Fruit fly (Drosophila melanogaster) whole organism, adult: ENCODE results near the gene CG6695.

Experiments
- CG11617 ChIP-seq: fragments of 200-800 bp; sonication (Bioruptor generic); optimal IDR thresholded peaks from 2 replicates; lab custom pipeline; 2017; ENCODE audit warnings: mild to moderate bottlenecking, missing biosample characterization, missing genetic modification reagents, missing genetic modification characterization
- CG12768 ChIP-seq: fragments of 200-800 bp; sonication (Bioruptor generic); optimal IDR thresholded peaks from 2 replicates; lab custom pipeline; 2017; ENCODE audit warnings: missing biosample characterization, missing genetic modification characterization, mild to moderate bottlenecking, moderate library complexity, missing genetic modification reagents
- CG1620 ChIP-seq: fragments of 200-800 bp; sonication (Bioruptor generic); optimal IDR thresholded peaks from 2 replicates; lab custom pipeline; 2016; ENCODE audit warnings: missing biosample characterization, missing genetic modification characterization
- CG33017 ChIP-seq: fragments of 200-800 bp; sonication (Bioruptor generic); optimal IDR thresholded peaks from 2 replicates; lab custom pipeline; 2018; ENCODE audit warnings: missing biosample characterization, mild to moderate bottlenecking, missing genetic modification characterization, moderate library complexity
- bab1 ChIP-seq: fragments of 200-800 bp; sonication (Bioruptor generic); optimal IDR thresholded peaks from 3 replicates; lab custom pipeline; 2019; ENCODE audit warnings: missing biosample characterization, mild to moderate bottlenecking, missing genetic modification characterization, moderate library complexity
- cnc ChIP-seq, 2 experiments: fragments of >200 bp; optimal IDR thresholded peaks; 2 replicates each; lab custom pipeline; 2017
- ovo ChIP-seq: fragments of 200-800 bp; sonication (Bioruptor generic); optimal IDR thresholded peaks from 2 replicates; lab custom pipeline; 2016; ENCODE audit warnings: missing biosample characterization, missing genetic modification characterization

DNA sequence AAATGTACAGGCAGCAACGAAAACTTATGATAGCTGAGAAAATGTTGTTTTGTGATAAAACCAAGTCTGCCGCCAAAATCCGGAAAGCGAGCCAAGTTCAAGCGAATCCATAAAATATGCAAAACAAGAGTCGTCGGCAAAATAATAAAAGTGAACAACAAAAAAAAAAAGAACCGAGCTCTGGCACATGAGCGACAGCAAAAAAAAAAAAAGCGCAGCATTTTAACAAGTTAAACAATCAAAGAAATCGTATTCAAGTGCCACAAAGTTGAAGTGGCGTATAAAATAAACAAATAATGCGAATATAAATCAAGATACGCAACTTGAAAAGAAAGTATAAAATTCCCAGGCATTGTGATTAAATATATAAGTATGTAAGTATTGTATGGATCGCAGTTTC lies 46.6 kb upstream of the CG6695 start:
- TF ChIP-seq bab1: no peak
- no peak for TF ChIP-seq cnc (optimal IDR thresholded peaks at IDR 0.05; lab: Kevin White, UChicago)
- TF ChIP-seq ovo (GFP tag; lab: Kevin White, UChicago): no peak
- TF ChIP-seq CG11617 (GFP tag; lab: Kevin White, UChicago): no peak
- TF ChIP-seq CG33017 (tag; lab: Kevin White, UChicago): no peak
- TF ChIP-seq CG1620 (GFP tag; lab: Kevin White, UChicago): no peak
- no peak for TF ChIP-seq CG12768 (GFP tag; lab: Kevin White, UChicago)
